Worm (Caenorhabditis elegans) whole organism, L2 larva: ENCODE data around the gene srv-7.
A peak's percentile ranks its signal among the peaks of the same experiment; 100 is the strongest.

Experiments used
- F13H6.1 ChIP-seq: sonication (generic microtip); optimal IDR thresholded peaks from 2 replicates; lab custom pipeline; 2016; ENCODE audit warnings: missing genetic modification characterization, missing compliant biosample characterization
- Y55F3AM.14 ChIP-seq: fragments of 200-800 bp; sonication (Bioruptor generic); optimal IDR thresholded peaks from 2 replicates; lab custom pipeline; 2018; ENCODE audit warnings: mild to moderate bottlenecking, missing genetic modification characterization, missing compliant biosample characterization
- alr-1 ChIP-seq: fragments of 150-350 bp; optimal IDR thresholded peaks from 2 replicates; lab custom pipeline; 2014; ENCODE audit warnings: missing biosample characterization, missing genetic modification characterization
- aly-2 ChIP-seq: fragments of 150-350 bp; optimal IDR thresholded peaks from 2 replicates; lab custom pipeline; 2014; ENCODE audit warnings: missing biosample characterization, missing genetic modification characterization
- blmp-1 ChIP-seq: sonication (generic microtip); optimal IDR thresholded peaks from 2 replicates; lab custom pipeline; 2017; ENCODE audit warnings: missing genetic modification characterization, mild to moderate bottlenecking, missing compliant biosample characterization, antibody characterized with exemption, moderate library complexity; ENCODE audit not compliant: insufficient read depth
- ceh-82 ChIP-seq: fragments of 150-350 bp; optimal IDR thresholded peaks from 2 replicates; lab custom pipeline; 2014; ENCODE audit warnings: missing biosample characterization, missing genetic modification characterization
- crh-2 ChIP-seq: sonication (generic microtip); optimal IDR thresholded peaks from 2 replicates; lab custom pipeline; 2017; ENCODE audit warnings: missing biosample characterization, missing genetic modification characterization
- dmd-4 ChIP-seq: sonication (generic microtip); optimal IDR thresholded peaks from 2 replicates; lab custom pipeline; 2017; ENCODE audit warnings: missing biosample characterization, missing genetic modification characterization
- egl-27 ChIP-seq: sonication (generic microtip); optimal IDR thresholded peaks from 3 replicates; lab custom pipeline; 2017; ENCODE audit warnings: missing biosample characterization, missing genetic modification reagents, missing genetic modification characterization
- elt-3 ChIP-seq: sonication (generic microtip); optimal IDR thresholded peaks from 2 replicates; lab custom pipeline; 2017; ENCODE audit warnings: missing biosample characterization, missing genetic modification characterization
- fos-1 ChIP-seq: fragments of 150-350 bp; optimal IDR thresholded peaks from 2 replicates; lab custom pipeline; 2014; ENCODE audit warnings: missing biosample characterization, missing genetic modification characterization
- gmeb-1 ChIP-seq: fragments of 150-350 bp; optimal IDR thresholded peaks from 2 replicates; lab custom pipeline; 2014; ENCODE audit warnings: missing biosample characterization, missing genetic modification characterization
- lin-11 ChIP-seq: fragments of 150-350 bp; sonication (generic microtip); optimal IDR thresholded peaks from 2 replicates; lab custom pipeline; 2014; ENCODE audit warnings: missing biosample characterization, missing genetic modification characterization, inconsistent platforms, mixed read lengths
- lin-13 ChIP-seq: fragments of 150-350 bp; optimal IDR thresholded peaks from 2 replicates; lab custom pipeline; 2014; ENCODE audit warnings: missing biosample characterization, missing genetic modification reagents, missing genetic modification characterization
- lsy-2 ChIP-seq, 2 experiments: fragments of 150-350 bp in 1 of 2; sonication (generic microtip) in 1 of 2; optimal IDR thresholded peaks; 2 replicates each; lab custom pipeline; 2014 to 2017; ENCODE audit warnings: missing biosample characterization in 2 of 2, missing genetic modification characterization in 2 of 2
- mab-5 ChIP-seq: fragments of 150-350 bp; optimal IDR thresholded peaks from 2 replicates; lab custom pipeline; 2014; ENCODE audit warnings: missing biosample characterization, missing genetic modification characterization
- mbf-1 ChIP-seq: sonication (generic microtip); optimal IDR thresholded peaks from 2 replicates; lab custom pipeline; 2017; ENCODE audit warnings: missing biosample characterization, missing genetic modification characterization
- mdl-1 ChIP-seq, 2 experiments: fragments of 150-350 bp in 1 of 2; sonication (generic microtip) in 1 of 2; optimal IDR thresholded peaks; 2 replicates each; lab custom pipeline; 2017; ENCODE audit warnings: missing biosample characterization in 2 of 2, missing genetic modification characterization in 2 of 2
- nhr-10 ChIP-seq: sonication (generic microtip); optimal IDR thresholded peaks from 2 replicates; lab custom pipeline; 2017; ENCODE audit warnings: missing biosample characterization, missing genetic modification characterization
- nhr-11 ChIP-seq: fragments of 150-350 bp; optimal IDR thresholded peaks from 2 replicates; lab custom pipeline; 2014; ENCODE audit warnings: missing biosample characterization, missing genetic modification characterization
- nhr-129 ChIP-seq: fragments of 150-350 bp; optimal IDR thresholded peaks from 2 replicates; lab custom pipeline; 2014; ENCODE audit warnings: missing biosample characterization, missing genetic modification characterization
- nhr-21 ChIP-seq: fragments of 150-350 bp; optimal IDR thresholded peaks from 2 replicates; lab custom pipeline; 2014; ENCODE audit warnings: missing biosample characterization, missing genetic modification characterization
- nhr-23 ChIP-seq: fragments of 150-350 bp; optimal IDR thresholded peaks from 2 replicates; lab custom pipeline; 2014; ENCODE audit warnings: missing biosample characterization, missing genetic modification reagents, missing genetic modification characterization
- nhr-25 ChIP-seq: fragments of 150-350 bp; sonication (generic microtip); optimal IDR thresholded peaks from 3 replicates; lab custom pipeline; 2014; ENCODE audit warnings: missing biosample characterization, missing genetic modification characterization
- peb-1 ChIP-seq: fragments of 150-350 bp; optimal IDR thresholded peaks from 2 replicates; lab custom pipeline; 2014; ENCODE audit warnings: missing biosample characterization, missing genetic modification characterization
- sem-4 ChIP-seq: fragments of 150-350 bp; optimal IDR thresholded peaks from 2 replicates; lab custom pipeline; 2014; ENCODE audit warnings: missing biosample characterization, missing genetic modification reagents, missing genetic modification characterization
- skn-1 ChIP-seq: sonication (generic microtip); optimal IDR thresholded peaks from 2 replicates; lab custom pipeline; 2017; ENCODE audit warnings: missing biosample characterization, missing genetic modification characterization
- sma-9 ChIP-seq, 2 experiments: fragments of 150-350 bp in 1 of 2; sonication (generic microtip) in 1 of 2; optimal IDR thresholded peaks; 2 replicates each; lab custom pipeline; 2014 to 2016; ENCODE audit warnings: missing genetic modification characterization in 2 of 2, mild to moderate bottlenecking in 1 of 2, missing biosample characterization in 1 of 2, missing compliant biosample characterization in 1 of 2, missing genetic modification reagents in 1 of 2, moderate library complexity in 1 of 2
- unc-39 ChIP-seq: fragments of 150-350 bp; optimal IDR thresholded peaks from 2 replicates; lab custom pipeline; 2014; ENCODE audit warnings: missing biosample characterization, missing genetic modification characterization
- unc-55 ChIP-seq: fragments of 150-350 bp; sonication (generic microtip); optimal IDR thresholded peaks from 3 replicates; lab custom pipeline; 2014; ENCODE audit warnings: missing biosample characterization, missing genetic modification reagents, missing genetic modification characterization
- unc-62 ChIP-seq: fragments of 150-350 bp; optimal IDR thresholded peaks from 2 replicates; lab custom pipeline; 2014; ENCODE audit warnings: missing biosample characterization, missing genetic modification reagents, missing genetic modification characterization
- ztf-11 ChIP-seq: sonication (generic microtip); optimal IDR thresholded peaks from 2 replicates; lab custom pipeline; 2017; ENCODE audit warnings: missing biosample characterization, missing genetic modification characterization

The srv-7 gene

DNA sequence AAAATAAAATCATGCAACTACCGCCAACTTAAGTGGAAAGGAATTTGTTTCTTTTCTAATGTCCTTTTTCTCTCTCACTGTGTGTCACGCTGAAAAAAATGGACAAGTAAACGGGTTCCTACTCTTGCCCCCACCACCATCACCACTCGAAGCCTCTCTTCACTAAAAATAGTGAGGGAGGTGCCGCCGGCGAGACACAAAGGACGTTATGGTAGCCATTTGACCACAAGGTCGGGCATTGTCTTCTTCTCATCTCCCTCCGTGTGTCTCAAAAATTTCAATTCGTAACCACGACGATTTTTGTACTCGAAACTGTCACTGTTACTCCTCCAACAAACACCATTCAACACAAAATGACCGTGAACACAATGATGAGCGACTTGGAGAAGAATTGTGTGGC lies 11.8 kb upstream of the srv-7 start, which contains the start of gene T22B7.22:
Gene T22B7.22, plus strand, starts transcription at position 354 of the 400 bp plus-strand sequence.
- TF ChIP-seq sma-9 (GFP tag; optimal IDR thresholded peaks at IDR 0.05; lab: Kevin White, UChicago) (peak; percentile 1), sma-9 (tag; optimal IDR thresholded peaks at IDR 0.05; lab: Kevin White, UChicago) (no peak), F13H6.1 (tag; lab: Kevin White, UChicago) (peak; percentile 42), unc-39 (tag; lab: Kevin White, UChicago) (no peak), nhr-25 (tag; lab: Kevin White, UChicago) (peak; percentile 89), fos-1 (tag; lab: Kevin White, UChicago) (peak; percentile 5), nhr-21 (tag; lab: Kevin White, UChicago) (no peak), unc-62 (no peak), crh-2 (peak; percentile 10), peb-1 (no peak), blmp-1 (tag; lab: Kevin White, UChicago) (peak; percentile 3), nhr-129 (tag; lab: Kevin White, UChicago) (peak; percentile 40)
- TF ChIP-seq, all 48 proteins: peak for 7

ce11 chrX:5655601-5656000 lies 7.8 kb upstream of the srv-7 start:
- TF ChIP-seq mab-5 (tag; lab: Kevin White, UChicago): no peak
- no peak for TF ChIP-seq lin-11 (tag; lab: Kevin White, UChicago)
- no peak for TF ChIP-seq mbf-1 (tag; lab: Kevin White, UChicago)
- TF ChIP-seq peb-1: no peak
- TF ChIP-seq ztf-11 (tag; lab: Kevin White, UChicago): no peak
- no peak for TF ChIP-seq unc-62
- no peak for TF ChIP-seq nhr-21 (tag; lab: Kevin White, UChicago)
- TF ChIP-seq unc-55 (GFP tag; lab: Kevin White, UChicago): no peak
- TF ChIP-seq F13H6.1 (tag; lab: Kevin White, UChicago): no peak
- no peak for TF ChIP-seq egl-27 (tag; lab: Kevin White, UChicago)
- TF ChIP-seq dmd-4: no peak
- no peak for TF ChIP-seq elt-3
- no peak for TF ChIP-seq nhr-23 (tag; lab: Kevin White, UChicago)
- no peak for TF ChIP-seq ceh-82 (tag; lab: Kevin White, UChicago)

DNA sequence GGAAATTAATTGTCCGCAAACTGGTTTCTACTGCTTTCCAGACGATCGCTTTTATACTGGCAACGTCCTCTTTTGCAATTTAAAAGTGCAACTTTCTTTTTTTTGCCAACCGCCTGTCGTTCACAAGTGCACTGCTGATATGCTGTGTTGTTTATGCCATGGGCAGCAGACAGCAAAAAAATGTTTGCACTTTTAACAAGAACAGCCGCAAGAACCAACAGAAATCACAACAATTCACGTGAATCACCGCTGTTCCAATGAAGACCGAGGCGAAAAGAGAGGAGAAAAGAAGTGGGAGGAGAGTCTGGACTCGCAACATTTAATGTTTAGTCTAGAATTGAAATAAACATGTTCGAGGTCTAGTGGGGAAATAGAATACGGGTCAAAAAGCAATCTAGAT lies 6.0 kb upstream of the srv-7 start, which contains the start of gene T22B7.7:
Gene T22B7.7, minus strand, starts transcription at position 262 of the 400 bp plus-strand sequence.
- TF ChIP-seq unc-55 (GFP tag; lab: Kevin White, UChicago) (no peak), lsy-2 (tag; optimal IDR thresholded peaks at IDR 0.05; lab: Kevin White, UChicago) (peak in 1 of 2 experiments; percentile 25), lin-13 (no peak), sma-9 (GFP tag; optimal IDR thresholded peaks at IDR 0.05; lab: Kevin White, UChicago) (peak; percentile 47), sma-9 (tag; optimal IDR thresholded peaks at IDR 0.05; lab: Kevin White, UChicago) (no peak), F13H6.1 (tag; lab: Kevin White, UChicago) (peak; percentile 67), blmp-1 (tag; lab: Kevin White, UChicago) (no peak), Y55F3AM.14 (GFP tag; lab: Kevin White, UChicago) (peak; percentile 71), fos-1 (tag; lab: Kevin White, UChicago) (peak; percentile 19), sem-4 (tag; lab: Kevin White, UChicago) (peak; percentile 53), egl-27 (tag; lab: Kevin White, UChicago) (peak; percentile 25), crh-2 (no peak), gmeb-1 (tag; lab: Kevin White, UChicago) (no peak)

ce11 chrX:5646951-5647423 lies 797 bp downstream of the srv-7 start, which contains the start of gene T22B7.3:
Gene T22B7.3 (plus strand): TSS chrX:5647373.
- TF ChIP-seq nhr-25 (tag; lab: Kevin White, UChicago) (no peak), skn-1 (tag; lab: Kevin White, UChicago) (no peak), gmeb-1 (tag; lab: Kevin White, UChicago) (no peak), mdl-1 (tag; optimal IDR thresholded peaks at IDR 0.05; lab: Kevin White, UChicago) (no peak), aly-2 (tag; lab: Kevin White, UChicago) (no peak), alr-1 (tag; lab: Kevin White, UChicago) (no peak), nhr-11 (tag; lab: Kevin White, UChicago) (no peak), elt-3 (no peak), nhr-10 (no peak), mbf-1 (tag; lab: Kevin White, UChicago) (no peak), Y55F3AM.14 (GFP tag; lab: Kevin White, UChicago) (no peak), mab-5 (tag; lab: Kevin White, UChicago) (no peak), sma-9 (GFP tag; optimal IDR thresholded peaks at IDR 0.05; lab: Kevin White, UChicago) (no peak), sma-9 (tag; optimal IDR thresholded peaks at IDR 0.05; lab: Kevin White, UChicago) (no peak), lsy-2 (tag; optimal IDR thresholded peaks at IDR 0.05; lab: Kevin White, UChicago) (no peak), unc-62 (no peak)
